Fruit fly (Drosophila melanogaster): ENCODE measurements around the gene FASN1.

The FASN1 gene

dm6 chr2L:3041918-3042615, 14.3 kb upstream of the FASN1 start, which contains the start of gene CG17261 (continued):
- TF ChIP-seq NfI (GFP tag; optimal IDR thresholded peaks at IDR 0.05) (peak; percentile 15), ftz-f1 (GFP tag; optimal IDR thresholded peaks at IDR 0.05) (peak; percentile 87), Oli (tag; optimal IDR thresholded peaks at IDR 0.05) (no peak), crc (GFP tag; optimal IDR thresholded peaks at IDR 0.05) (no peak), nom (GFP tag; optimal IDR thresholded peaks at IDR 0.05) (no peak), CG31441 (GFP tag; IDR thresholded peaks at IDR 0.05) (0 out of 2 replicates have a peak, but pooled peaks have one; percentile 12), CG9817 (tag; optimal IDR thresholded peaks at IDR 0.05) (peak; percentile 33), CoRest (tag; optimal IDR thresholded peaks at IDR 0.05) (peak; percentile 25), dpn (GFP tag; optimal IDR thresholded peaks at IDR 0.05) (peak; percentile 31 to 35), tx (GFP tag; optimal IDR thresholded peaks at IDR 0.05) (peak; percentile 5), Chrac-16 (GFP tag; optimal IDR thresholded peaks at IDR 0.05) (peak; percentile 25), CG17361 (GFP tag; IDR thresholded peaks at IDR 0.05) (0 out of 3 replicates have a peak, but pooled peaks have one; percentile 8), caup (GFP tag; optimal IDR thresholded peaks at IDR 0.05; ENCODE audit: severe bottlenecking) (peak; percentile 69), stc (GFP tag; IDR thresholded peaks at IDR 0.05) (no peak), pum (GFP tag; optimal IDR thresholded peaks at IDR 0.05) (no peak), CG4360 (GFP tag; IDR thresholded peaks at IDR 0.05) (no peak), CG11456 (GFP tag; IDR thresholded peaks at IDR 0.05) (peak; percentile 60; the same call in 1 of the 3 replicates), CG10565 (GFP tag; optimal IDR thresholded peaks at IDR 0.05) (no peak), CG33213 (GFP tag; optimal IDR thresholded peaks at IDR 0.05) (no peak), ranshi (GFP tag; IDR thresholded peaks at IDR 0.05) (0 out of 2 replicates have a peak, but pooled peaks have one; percentile 5), Nf-YB (GFP tag; optimal IDR thresholded peaks at IDR 0.05) (no peak), bcd (GFP tag; optimal IDR thresholded peaks at IDR 0.05) (no peak), CG34224 (GFP tag; IDR thresholded peaks at IDR 0.05; ENCODE audit: partially characterized antibody) (no peak), CG17359 (tag; optimal IDR thresholded peaks at IDR 0.05) (peak; percentile 30), CG11560 (tag; IDR thresholded peaks at IDR 0.05) (no peak), CG12744 (GFP tag; optimal IDR thresholded peaks at IDR 0.05) (no peak), ap (GFP tag; IDR thresholded peaks at IDR 0.05) (no peak), yki (optimal IDR thresholded peaks at IDR 0.05) (no peak), CG18476 (GFP tag; optimal IDR thresholded peaks at IDR 0.05) (no peak), CG13296 (GFP tag; optimal IDR thresholded peaks at IDR 0.05) (peak; percentile 18), CG7745 (tag; optimal IDR thresholded peaks at IDR 0.05) (no peak), wek (GFP tag; optimal IDR thresholded peaks at IDR 0.05) (no peak), CG18011 (GFP tag; optimal IDR thresholded peaks at IDR 0.05) (peak; percentile 31), tio (GFP tag; optimal IDR thresholded peaks at IDR 0.05) (no peak), CG11247 (GFP tag; IDR thresholded peaks at IDR 0.05) (no peak), CG12769 (tag; optimal IDR thresholded peaks at IDR 0.05) (peak; percentile 70), CG3065 (GFP tag; optimal IDR thresholded peaks at IDR 0.05) (no peak), ewg (GFP tag; optimal IDR thresholded peaks at IDR 0.05) (no peak), CG6854 (GFP tag; optimal IDR thresholded peaks at IDR 0.05) (no peak), kay (GFP tag; optimal IDR thresholded peaks at IDR 0.05) (peak; percentile 22), CG10654 (GFP tag; optimal IDR thresholded peaks at IDR 0.05) (no peak), ato (GFP tag; IDR thresholded peaks at IDR 0.05; ENCODE audit: partially characterized antibody) (no peak), lilli (GFP tag; optimal IDR thresholded peaks at IDR 0.05) (peak; percentile 66), Dll (GFP tag; IDR thresholded peaks at IDR 0.05; ENCODE audit: partially characterized antibody) (no peak), Hand (GFP tag; optimal IDR thresholded peaks at IDR 0.05) (peak; percentile 49), CG4424 (GFP tag; optimal IDR thresholded peaks at IDR 0.05) (no peak), inv (GFP tag; IDR thresholded peaks at IDR 0.05; ENCODE audit: partially characterized antibody) (no peak), run (tag; optimal IDR thresholded peaks at IDR 0.05) (no peak), CG12659 (GFP tag; optimal IDR thresholded peaks at IDR 0.05) (peak; percentile 45)
